Worm (Caenorhabditis elegans): ENCODE measurements around the gene rps-13.

The rps-13 gene

DNA sequence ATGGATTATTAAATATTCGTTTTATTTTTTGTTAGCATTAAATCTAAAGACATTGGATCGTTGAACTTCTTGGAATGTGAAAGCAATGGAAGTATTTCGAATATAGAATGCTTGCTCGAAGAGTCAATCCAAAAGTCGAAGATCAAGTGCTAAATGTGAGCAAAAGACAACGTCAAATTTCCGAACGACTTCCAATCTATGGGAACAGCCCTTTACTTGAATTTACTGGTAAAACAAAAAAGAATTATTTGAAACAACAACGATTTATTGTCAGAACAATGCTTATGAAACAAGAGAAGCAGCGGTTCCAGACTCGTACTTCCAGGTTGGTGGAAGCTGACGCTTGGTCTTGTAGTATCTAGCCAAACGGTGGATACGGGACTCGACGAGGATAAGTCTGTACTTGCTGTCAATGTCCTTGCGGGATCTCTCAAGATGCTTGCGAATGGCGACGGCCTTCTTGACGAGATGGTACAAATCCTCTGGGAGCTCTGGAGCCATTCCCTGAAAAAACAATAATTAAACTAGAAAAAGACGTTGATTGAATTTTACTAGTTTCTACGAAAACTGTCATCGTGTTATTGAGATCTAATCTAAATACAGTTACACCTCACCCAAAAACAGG is 835 bp downstream of the rps-13 start:
- TF ChIP-seq nhr-27 (tag; optimal IDR thresholded peaks at IDR 0.05) (no peak), madf-10 (tag; optimal IDR thresholded peaks at IDR 0.05) (no peak), ccch-3 (GFP tag; optimal IDR thresholded peaks at IDR 0.05) (no peak), tbp1 (GFP tag; optimal IDR thresholded peaks at IDR 0.05) (peak; percentile 60), lin-35 (GFP tag; optimal IDR thresholded peaks at IDR 0.05) (peak in 2 of 3 experiments; percentile 19 to 45), Y95B8A.8 (GFP tag; IDR thresholded peaks at IDR 0.05) (peak; percentile 56; the same call in 1 of the 2 replicates), hmg-1.2 (GFP tag; IDR thresholded peaks at IDR 0.05) (peak; percentile 48), sea-2 (GFP tag; IDR thresholded peaks at IDR 0.05) (no peak), attf-3 (GFP tag; conservative IDR thresholded peaks at IDR 0.05) (0 out of 2 replicates have a peak, but pooled peaks have one; percentile 18), mxl-1 (tag; optimal IDR thresholded peaks at IDR 0.05) (peak; percentile 38), F23B12.7 (tag; optimal IDR thresholded peaks at IDR 0.05; ENCODE audit: insufficient read depth) (peak; percentile 62), fkh-3 (tag; optimal IDR thresholded peaks at IDR 0.05) (no peak), Y56A3A.18 (GFP tag; IDR thresholded peaks at IDR 0.05) (peak; percentile 91), hlh-12 (tag; optimal IDR thresholded peaks at IDR 0.05) (no peak), ztf-6 (GFP tag; IDR thresholded peaks at IDR 0.05) (no peak), rpc-1 (optimal IDR thresholded peaks at IDR 0.05) (no peak), rpc-1 (tag; optimal IDR thresholded peaks at IDR 0.05) (peak; percentile 11), unc-130 (GFP tag; optimal IDR thresholded peaks at IDR 0.05) (peak; percentile 82), ztf-3 (GFP tag; optimal IDR thresholded peaks at IDR 0.05) (no peak), nhr-179 (tag; optimal IDR thresholded peaks at IDR 0.05) (no peak), ztf-26 (tag; optimal IDR thresholded peaks at IDR 0.05) (no peak), nhr-80 (tag; optimal IDR thresholded peaks at IDR 0.05) (no peak), C17E4.6 (GFP tag; IDR thresholded peaks at IDR 0.05) (peak; percentile 44; the same call in 1 of the 2 replicates), let-526 (GFP tag; IDR thresholded peaks at IDR 0.05) (no peak), dpff-1 (tag; optimal IDR thresholded peaks at IDR 0.05) (no peak), madf-6 (GFP tag; IDR thresholded peaks at IDR 0.05) (peak; percentile 77), F57C9.4 (tag; optimal IDR thresholded peaks at IDR 0.05) (no peak), ets-4 (GFP tag; optimal IDR thresholded peaks at IDR 0.05) (no peak), F33H1.4 (GFP tag; IDR thresholded peaks at IDR 0.05) (peak; percentile 38), F22D6.2 (tag; optimal IDR thresholded peaks at IDR 0.05) (no peak), hrde-1 (tag; optimal IDR thresholded peaks at IDR 0.05; ENCODE audit: borderline replicate concordance) (peak; percentile 98), athp-1 (tag; optimal IDR thresholded peaks at IDR 0.05) (peak; percentile 76), ama-1 (optimal IDR thresholded peaks at IDR 0.05) (no peak), ama-1 (GFP tag; optimal IDR thresholded peaks at IDR 0.05) (peak in 1 of 2 experiments; percentile 82), rcor-1 (GFP tag; IDR thresholded peaks at IDR 0.05) (peak; percentile 53; the same call in 1 of the 2 replicates), dox-1 (GFP tag; IDR thresholded peaks at IDR 0.05) (peak; percentile 82), B0336.3 (GFP tag; IDR thresholded peaks at IDR 0.05) (peak; percentile 98), D2030.7 (GFP tag; IDR thresholded peaks at IDR 0.05) (peak; percentile 58), C06A6.2 (GFP tag; conservative IDR thresholded peaks at IDR 0.05) (no peak), lin-40 (tag; optimal IDR thresholded peaks at IDR 0.05) (no peak), aptf-3 (GFP tag; IDR thresholded peaks at IDR 0.05) (no peak), nfya-2 (GFP tag; IDR thresholded peaks at IDR 0.05) (no peak), K11D2.4 (GFP tag; IDR thresholded peaks at IDR 0.05) (0 out of 2 replicates have a peak, but pooled peaks have one; percentile 36), F49E8.2 (tag; optimal IDR thresholded peaks at IDR 0.05; ENCODE audit: insufficient read depth) (peak; percentile 97), F57A8.1 (GFP tag; optimal IDR thresholded peaks at IDR 0.05) (peak; percentile 82), let-607 (tag; optimal IDR thresholded peaks at IDR 0.05) (peak in 1 of 2 experiments; percentile 39), snpc-4 (GFP tag; optimal IDR thresholded peaks at IDR 0.05) (peak; percentile 69), snpc-4 (tag; optimal IDR thresholded peaks at IDR 0.05) (peak in 2 of 4 experiments; percentile 10 to 63), nfyb-1 (GFP tag; IDR thresholded peaks at IDR 0.05) (peak; percentile 86)

Data from whole organism, young adult.